Worm (Caenorhabditis elegans) whole organism, young adult: ENCODE results near the gene twk-12.
A peak's percentile ranks its signal among the peaks of the same experiment; 100 is the strongest.

Source experiments
- B0019.2 ChIP-seq: fragments of 200-800 bp; sonication (Bioruptor generic); conservative IDR thresholded peaks from 2 replicates; pipeline ENCODE4 v1.3.6; 2022; ENCODE audit warnings: missing genetic modification reagents, missing genetic modification characterization, missing compliant biosample characterization
- B0261.1 ChIP-seq: sonication (generic microtip); optimal IDR thresholded peaks from 2 replicates; lab custom pipeline; 2016; ENCODE audit warnings: mild to moderate bottlenecking, missing genetic modification characterization, moderate library complexity, missing compliant biosample characterization
- C17E4.6 ChIP-seq: fragments of 200-800 bp; sonication (Bioruptor generic); IDR thresholded peaks from 2 replicates; pipeline ENCODE4 v1.3.6; 2022; ENCODE audit warnings: missing genetic modification reagents, missing genetic modification characterization, missing compliant biosample characterization
- F33H1.4 ChIP-seq: fragments of 200-800 bp; sonication (Bioruptor generic); IDR thresholded peaks from 2 replicates; pipeline ENCODE4 v1.3.6; 2022; ENCODE audit warnings: missing genetic modification reagents, missing genetic modification characterization, missing compliant biosample characterization
- F37B4.10 ChIP-seq: fragments of 200-800 bp; sonication (Bioruptor generic); IDR thresholded peaks from 2 replicates; pipeline ENCODE4 v1.3.6; 2022; ENCODE audit warnings: missing genetic modification characterization, missing compliant biosample characterization
- F55B11.4 ChIP-seq: sonication (generic microtip); optimal IDR thresholded peaks from 2 replicates; lab custom pipeline; 2016; ENCODE audit warnings: missing compliant biosample characterization, missing genetic modification characterization, borderline replicate concordance; ENCODE audit not compliant: insufficient read depth
- K12H6.12 ChIP-seq: fragments of 200-800 bp; sonication (Bioruptor generic); optimal IDR thresholded peaks from 2 replicates; lab custom pipeline; 2018; ENCODE audit warnings: mild to moderate bottlenecking, missing genetic modification characterization, missing compliant biosample characterization
- Y53F4B.3 ChIP-seq: fragments of 200-800 bp; sonication (Bioruptor generic); IDR thresholded peaks from 2 replicates; pipeline ENCODE4 v1.3.6; 2022; ENCODE audit warnings: missing genetic modification reagents, missing genetic modification characterization, missing compliant biosample characterization
- ama-1 ChIP-seq, 3 experiments: fragments of 150-350 bp in 1 of 3; sonication (generic microtip) in 2 of 3; optimal IDR thresholded peaks; 2 replicates each; lab custom pipeline; 2014 to 2018; ENCODE audit warnings: missing biosample characterization in 2 of 3, missing genetic modification characterization in 2 of 3, missing genetic modification reagents in 2 of 3
- attf-5 ChIP-seq: fragments of 200-800 bp; sonication (Bioruptor generic); optimal IDR thresholded peaks from 2 replicates; lab custom pipeline; 2018; ENCODE audit warnings: mild to moderate bottlenecking, missing genetic modification characterization, missing compliant biosample characterization
- attf-6 ChIP-seq: fragments of 200-800 bp; sonication (Bioruptor generic); IDR thresholded peaks from 2 replicates; pipeline ENCODE4 v1.3.6; 2022; ENCODE audit warnings: missing genetic modification reagents, missing genetic modification characterization, missing compliant biosample characterization
- cebp-1 ChIP-seq, 2 experiments: fragments of 200-800 bp in 1 of 2; sonication (Bioruptor generic) in 1 of 2; sonication (generic microtip) in 1 of 2; IDR thresholded peaks in 1 of 2; optimal IDR thresholded peaks in 1 of 2; 2 replicates each; pipeline versions ENCODE4 v1.3.6 to Lab custom; 2017 to 2022; ENCODE audit warnings: missing compliant biosample characterization in 2 of 2, missing genetic modification characterization in 2 of 2, mild to moderate bottlenecking in 1 of 2, missing genetic modification reagents in 1 of 2, moderate library complexity in 1 of 2
- cebp-2 ChIP-seq: fragments of 200-800 bp; sonication (Bioruptor generic); IDR thresholded peaks from 2 replicates; pipeline ENCODE4 v1.3.6; 2022; ENCODE audit warnings: missing genetic modification characterization, missing compliant biosample characterization
- ceh-79 ChIP-seq: sonication (generic microtip); optimal IDR thresholded peaks from 2 replicates; lab custom pipeline; 2017; ENCODE audit warnings: mild to moderate bottlenecking, missing genetic modification characterization, missing compliant biosample characterization
- chd-7 ChIP-seq: sonication (generic microtip); optimal IDR thresholded peaks from 2 replicates; lab custom pipeline; 2016; ENCODE audit warnings: mild to moderate bottlenecking, missing genetic modification characterization, moderate library complexity, missing compliant biosample characterization
- egrh-3 ChIP-seq: fragments of 200-800 bp; sonication (Bioruptor generic); IDR thresholded peaks from 2 replicates; pipeline ENCODE4 v1.3.6; 2022; ENCODE audit warnings: missing genetic modification reagents, missing genetic modification characterization, missing compliant biosample characterization
- ets-4 ChIP-seq: fragments of 200-800 bp; sonication (Bioruptor generic); optimal IDR thresholded peaks from 2 replicates; lab custom pipeline; 2018; ENCODE audit warnings: mild to moderate bottlenecking, missing genetic modification characterization, missing compliant biosample characterization
- him-1 ChIP-seq: sonication (generic microtip); optimal IDR thresholded peaks from 2 replicates; lab custom pipeline; 2016; ENCODE audit warnings: missing genotype, missing genetic modification reagents, missing genetic modification characterization, missing compliant biosample characterization
- hlh-12 ChIP-seq: sonication (generic microtip); optimal IDR thresholded peaks from 2 replicates; lab custom pipeline; 2016; ENCODE audit warnings: missing genetic modification characterization, missing compliant biosample characterization
- hmg-1.2 ChIP-seq: fragments of 200-800 bp; sonication (Bioruptor generic); IDR thresholded peaks from 2 replicates; pipeline ENCODE4 v1.3.6; 2022; ENCODE audit warnings: missing genetic modification reagents, missing genetic modification characterization, missing compliant biosample characterization
- lin-26 ChIP-seq: fragments of 200-800 bp; sonication (Bioruptor generic); IDR thresholded peaks from 2 replicates; pipeline ENCODE4 v1.3.6; 2022; ENCODE audit warnings: missing genetic modification reagents, missing genetic modification characterization, missing compliant biosample characterization
- madf-10 ChIP-seq: sonication (generic microtip); optimal IDR thresholded peaks from 2 replicates; lab custom pipeline; 2016; ENCODE audit warnings: mild to moderate bottlenecking, missing genetic modification characterization, missing compliant biosample characterization
- madf-3 ChIP-seq: fragments of 200-800 bp; sonication (Bioruptor generic); IDR thresholded peaks from 2 replicates; pipeline ENCODE4 v1.3.6; 2022; ENCODE audit warnings: missing genetic modification reagents, missing genetic modification characterization, missing compliant biosample characterization
- rcor-1 ChIP-seq: fragments of 200-800 bp; sonication (Bioruptor generic); IDR thresholded peaks from 2 replicates; pipeline ENCODE4 v1.3.6; 2022; ENCODE audit warnings: missing genetic modification reagents, missing genetic modification characterization, missing compliant biosample characterization
- sdz-38 ChIP-seq: sonication (generic microtip); optimal IDR thresholded peaks from 2 replicates; lab custom pipeline; 2016; ENCODE audit warnings: missing genotype, missing genetic modification characterization, missing compliant biosample characterization
- snpc-1.1 ChIP-seq: sonication (generic microtip); optimal IDR thresholded peaks from 2 replicates; lab custom pipeline; 2017; ENCODE audit warnings: missing genetic modification characterization, mild to moderate bottlenecking, missing compliant biosample characterization, antibody characterized with exemption, moderate library complexity, missing genotype, missing genetic modification reagents; ENCODE audit not compliant: insufficient read depth
- snpc-4 ChIP-seq, 5 experiments: fragments of 150-350 bp in 1 of 5; sonication (generic microtip) in 4 of 5; optimal IDR thresholded peaks; 2 replicates each; lab custom pipeline; 2014 to 2018; ENCODE audit warnings: missing genetic modification characterization in 5 of 5, missing biosample characterization in 3 of 5, antibody characterized with exemption in 2 of 5, mild to moderate bottlenecking in 2 of 5, missing compliant biosample characterization in 2 of 5, missing genotype in 2 of 5, moderate library complexity in 2 of 5, missing genetic modification reagents in 1 of 5
- somi-1 ChIP-seq: fragments of 200-800 bp; sonication (Bioruptor generic); optimal IDR thresholded peaks from 2 replicates; lab custom pipeline; 2018; ENCODE audit warnings: mild to moderate bottlenecking, missing genetic modification characterization, missing compliant biosample characterization
- sptf-2 ChIP-seq: fragments of 200-800 bp; sonication (Bioruptor generic); optimal IDR thresholded peaks from 2 replicates; lab custom pipeline; 2018; ENCODE audit warnings: mild to moderate bottlenecking, missing genetic modification characterization, missing compliant biosample characterization
- tlf-1 ChIP-seq: fragments of 200-800 bp; sonication (Bioruptor generic); optimal IDR thresholded peaks from 2 replicates; lab custom pipeline; 2018; ENCODE audit warnings: mild to moderate bottlenecking, missing genetic modification characterization, missing compliant biosample characterization
- unc-62 ChIP-seq: fragments of 150-350 bp; optimal IDR thresholded peaks from 2 replicates; lab custom pipeline; 2014; ENCODE audit warnings: missing biosample characterization, missing genetic modification reagents, missing genetic modification characterization
- zim-3 ChIP-seq: sonication (generic microtip); optimal IDR thresholded peaks from 2 replicates; lab custom pipeline; 2017; ENCODE audit warnings: mild to moderate bottlenecking, missing genetic modification characterization, moderate library complexity, missing compliant biosample characterization
- ztf-6 ChIP-seq: fragments of 200-800 bp; sonication (Bioruptor generic); IDR thresholded peaks from 2 replicates; pipeline ENCODE4 v1.3.6; 2022; ENCODE audit warnings: missing genetic modification reagents, missing genetic modification characterization, missing compliant biosample characterization

The twk-12 gene

ce11 chrV:10716865-10717713 is 49.7 kb downstream of the twk-12 start (continued):
- TF ChIP-seq madf-3 (GFP tag; lab: Robert Waterston, UW) (no peak), F37B4.10 (no peak), attf-6 (no peak), hmg-1.2 (GFP tag; lab: Robert Waterston, UW) (0 out of 2 replicates have a peak, but pooled peaks have one; percentile 12), unc-62 (GFP tag; lab: Kevin White, UChicago) (no peak), ets-4 (GFP tag; lab: Kevin White, UChicago) (no peak), F33H1.4 (no peak), cebp-2 (GFP tag; lab: Robert Waterston, UW) (no peak), hlh-12 (tag; lab: Kevin White, UChicago) (no peak), lin-26 (GFP tag; lab: Robert Waterston, UW) (peak; percentile 45; the same call in 1 of the 2 replicates), madf-10 (tag; lab: Kevin White, UChicago) (no peak), somi-1 (GFP tag; lab: Kevin White, UChicago) (peak; percentile 16), ceh-79 (tag; lab: Kevin White, UChicago) (no peak), Y53F4B.3 (GFP tag; lab: Robert Waterston, UW) (no peak), snpc-4 (GFP tag; optimal IDR thresholded peaks at IDR 0.05; lab: Kevin White, UChicago) (no peak), snpc-4 (tag; optimal IDR thresholded peaks at IDR 0.05; lab: Kevin White, UChicago) (no peak), snpc-1.1 (tag; lab: Kevin White, UChicago) (no peak), B0261.1 (tag; lab: Kevin White, UChicago) (no peak), B0019.2 (GFP tag; lab: Robert Waterston, UW) (no peak), sptf-2 (no peak), ztf-6 (GFP tag; lab: Robert Waterston, UW) (no peak), egrh-3 (GFP tag; lab: Robert Waterston, UW) (peak; percentile 70; the same call in 1 of the 2 replicates)

ce11 chrV:10718037-10718436 is 50.7 kb downstream of the twk-12 start:
- TF ChIP-seq attf-6 (no peak), attf-5 (GFP tag; lab: Kevin White, UChicago) (no peak), snpc-1.1 (tag; lab: Kevin White, UChicago) (no peak)
- TF ChIP-seq, all 124 proteins: peak for 0

DNA sequence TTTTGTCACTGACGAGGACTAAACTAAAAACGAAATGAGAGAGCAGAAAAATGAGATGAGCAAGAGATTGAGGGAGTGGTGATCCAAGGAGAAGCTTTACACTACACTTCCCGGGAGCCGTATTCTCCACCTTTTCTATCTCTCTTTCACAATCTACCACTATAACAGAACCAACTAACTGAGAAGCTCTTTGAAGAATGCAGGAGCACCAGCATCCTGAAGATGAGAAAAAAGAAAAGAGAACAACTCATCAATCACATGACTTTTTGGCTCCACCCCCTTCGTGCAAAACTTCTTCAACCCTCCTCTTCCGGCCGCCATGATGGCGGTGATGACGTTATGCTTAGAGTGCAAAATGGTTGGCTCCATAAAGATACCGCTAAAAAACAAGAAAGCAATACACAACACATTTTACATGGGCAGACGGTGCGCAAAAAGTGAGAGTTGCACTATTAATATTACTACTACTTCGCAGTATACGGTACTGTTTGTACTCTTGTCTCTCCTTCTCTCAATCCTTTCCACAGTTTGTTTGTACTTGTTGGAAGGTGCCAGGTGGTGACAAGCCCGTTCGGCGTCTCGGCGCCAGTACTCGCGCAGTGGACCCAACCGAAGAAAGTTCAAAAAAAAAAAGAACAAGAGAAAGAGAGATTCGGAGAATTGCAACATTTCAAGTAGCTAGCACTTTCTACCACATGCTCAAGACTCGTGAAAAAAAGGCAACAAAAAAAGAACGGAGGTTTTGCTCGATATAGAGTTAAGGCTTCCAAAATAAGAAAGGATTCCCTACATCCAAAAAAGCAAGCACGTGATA is 51.8 kb downstream of the twk-12 start:
- TF ChIP-seq F33H1.4 (no peak), zim-3 (no peak), cebp-1 (GFP tag; IDR thresholded peaks at IDR 0.05; lab: Robert Waterston, UW) (no peak), cebp-1 (tag; optimal IDR thresholded peaks at IDR 0.05; lab: Kevin White, UChicago) (peak; percentile 29), sdz-38 (no peak), C17E4.6 (no peak), rcor-1 (GFP tag; lab: Robert Waterston, UW) (0 out of 2 replicates have a peak, but pooled peaks have one; percentile 14), F55B11.4 (tag; lab: Kevin White, UChicago) (no peak), ama-1 (optimal IDR thresholded peaks at IDR 0.05; lab: Kevin White, UChicago) (peak; percentile 38), ama-1 (GFP tag; optimal IDR thresholded peaks at IDR 0.05; lab: Kevin White, UChicago) (no peak), tlf-1 (GFP tag; lab: Kevin White, UChicago) (no peak), cebp-2 (GFP tag; lab: Robert Waterston, UW) (no peak), somi-1 (GFP tag; lab: Kevin White, UChicago) (peak; percentile 49), K12H6.12 (tag; lab: Kevin White, UChicago) (peak; percentile 39), him-1 (tag; lab: Kevin White, UChicago) (no peak), chd-7 (no peak)
